Fruit fly (Drosophila melanogaster): ENCODE measurements around the gene VAChT.
A peak's percentile ranks its signal among the peaks of the same experiment; 100 is the strongest.

Gene VAChT

DNA sequence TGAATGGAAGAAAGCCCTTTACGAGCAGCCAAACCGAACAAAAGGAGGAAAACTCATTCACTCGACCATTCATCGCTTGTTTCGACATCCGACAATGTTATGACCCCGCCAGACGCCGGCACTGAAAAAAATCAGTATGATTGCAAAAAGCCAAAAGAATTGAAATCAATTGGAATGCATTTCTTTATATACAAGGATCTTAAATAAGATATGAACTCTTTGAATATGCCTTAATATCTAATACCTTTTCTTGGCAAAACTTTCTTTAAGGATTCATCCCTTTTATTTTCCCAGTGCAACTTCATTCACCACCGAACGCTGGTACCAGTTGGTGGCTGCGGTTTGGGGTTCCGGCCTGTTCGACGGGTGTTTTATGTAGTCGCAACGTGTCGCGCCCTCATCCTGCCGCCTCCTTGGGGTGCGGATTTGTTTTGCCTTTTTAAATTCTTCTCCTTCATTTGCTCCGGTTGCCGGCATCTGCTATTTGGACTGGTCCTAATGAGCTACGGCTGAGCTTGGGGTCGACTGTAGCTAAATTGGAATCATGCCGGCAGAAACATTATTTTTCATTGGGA, 14.6 kb downstream of the VAChT start (continued):
- peak; percentile 46 for TF ChIP-seq Vsx1 (GFP tag; optimal IDR thresholded peaks at IDR 0.05)
- TF ChIP-seq row (GFP tag; IDR thresholded peaks at IDR 0.05): peak; percentile 92
- TF ChIP-seq Dbx (GFP tag; IDR thresholded peaks at IDR 0.05): peak; percentile 88
- TF ChIP-seq Xbp1 (GFP tag; optimal IDR thresholded peaks at IDR 0.05): peak; percentile 85
- peak; percentile 87 for TF ChIP-seq CG12219 (GFP tag; optimal IDR thresholded peaks at IDR 0.05)
- TF ChIP-seq Ets65A (GFP tag): peak; percentile 93
- TF ChIP-seq pzg (GFP tag; optimal IDR thresholded peaks at IDR 0.05): peak; percentile 10
- peak; percentile 9 for TF ChIP-seq CG3995 (GFP tag; optimal IDR thresholded peaks at IDR 0.05)
- peak; percentile 88 for TF ChIP-seq HLH3B (GFP tag; IDR thresholded peaks at IDR 0.05)
- TF ChIP-seq ro (GFP tag; IDR thresholded peaks at IDR 0.05): peak; percentile 59; the same call in 1 of the 2 replicates
- no peak for TF ChIP-seq yki (optimal IDR thresholded peaks at IDR 0.05)
- TF ChIP-seq zfh2 (GFP tag; optimal IDR thresholded peaks at IDR 0.05): peak; percentile 78
- peak; percentile 66 for TF ChIP-seq CG31224 (GFP tag; IDR thresholded peaks at IDR 0.05)
- TF ChIP-seq CG11695 (GFP tag; IDR thresholded peaks at IDR 0.05): peak; percentile 81
- peak; percentile 96 for TF ChIP-seq sens (GFP tag)
- TF ChIP-seq mam (GFP tag; optimal IDR thresholded peaks at IDR 0.05): peak; percentile 88
- TF ChIP-seq HLH4C (GFP tag; IDR thresholded peaks at IDR 0.05; ENCODE audit: partially characterized antibody): no peak
- no peak for TF ChIP-seq CG3065 (GFP tag; optimal IDR thresholded peaks at IDR 0.05)
- TF ChIP-seq onecut (GFP tag; IDR thresholded peaks at IDR 0.05): peak; percentile 82
- TF ChIP-seq Antp (GFP tag; optimal IDR thresholded peaks at IDR 0.05): peak; percentile 81
- TF ChIP-seq ab (GFP tag; optimal IDR thresholded peaks at IDR 0.05): peak; percentile 8
- peak; percentile 93 for TF ChIP-seq PHDP (tag; optimal IDR thresholded peaks at IDR 0.05)
- TF ChIP-seq Lhr (GFP tag; optimal IDR thresholded peaks at IDR 0.05): peak; percentile 27
- peak; percentile 85 for TF ChIP-seq CrebB (tag; optimal IDR thresholded peaks at IDR 0.05)
- peak; percentile 88 for TF ChIP-seq org-1 (GFP tag; optimal IDR thresholded peaks at IDR 0.05)
- TF ChIP-seq CG6683 (GFP tag; optimal IDR thresholded peaks at IDR 0.05): peak; percentile 89
- peak; percentile 66; the same call in 1 of the 3 replicates for TF ChIP-seq Optix (GFP tag; IDR thresholded peaks at IDR 0.05)
- TF ChIP-seq MBD-R2 (GFP tag; IDR thresholded peaks at IDR 0.05): peak; percentile 60; the same call in 1 of the 2 replicates
- peak; percentile 91 for TF ChIP-seq Hey (tag; optimal IDR thresholded peaks at IDR 0.05)
- peak; percentile 66 for TF ChIP-seq tio (GFP tag; optimal IDR thresholded peaks at IDR 0.05)
- TF ChIP-seq GATAe (GFP tag; conservative IDR thresholded peaks at IDR 0.05): peak; percentile 38; the same call in 1 of the 2 replicates
- peak; percentile 70 for TF ChIP-seq disco-r (GFP tag; optimal IDR thresholded peaks at IDR 0.05)
- peak; percentile 87 for TF ChIP-seq dysf (GFP tag; IDR thresholded peaks at IDR 0.05)
- 0 out of 3 replicates have a peak, but pooled peaks have one; percentile 57 for TF ChIP-seq CG3726 (GFP tag; IDR thresholded peaks at IDR 0.05)
- TF ChIP-seq Hr78 (GFP tag; optimal IDR thresholded peaks at IDR 0.05): no peak
- peak in 1 of 2 experiments; percentile 79 for TF ChIP-seq Eip74EF (GFP tag; optimal IDR thresholded peaks at IDR 0.05)
- peak; percentile 90 for TF ChIP-seq CG18262 (tag; optimal IDR thresholded peaks at IDR 0.05)
- TF ChIP-seq CG10462 (GFP tag; optimal IDR thresholded peaks at IDR 0.05): peak; percentile 55
- TF ChIP-seq CG9727 (GFP tag; optimal IDR thresholded peaks at IDR 0.05): peak; percentile 82
- peak; percentile 83 for TF ChIP-seq CG16863 (GFP tag; optimal IDR thresholded peaks at IDR 0.05)
- peak; percentile 90 for TF ChIP-seq Fer3 (tag; optimal IDR thresholded peaks at IDR 0.05)
- peak; percentile 86 for TF ChIP-seq nmo (GFP tag; optimal IDR thresholded peaks at IDR 0.05)
- TF ChIP-seq CG4707 (GFP tag; optimal IDR thresholded peaks at IDR 0.05): peak; percentile 34
- peak; percentile 60; the same call in 1 of the 3 replicates for TF ChIP-seq gce (GFP tag; IDR thresholded peaks at IDR 0.05)
- no peak for TF ChIP-seq Dfd (GFP tag; optimal IDR thresholded peaks at IDR 0.05)
- TF ChIP-seq wdn (GFP tag; IDR thresholded peaks at IDR 0.05): peak; percentile 76
- TF ChIP-seq CG16815 (GFP tag; optimal IDR thresholded peaks at IDR 0.05): peak; percentile 81
- peak; percentile 79 for TF ChIP-seq Dip3 (GFP tag; optimal IDR thresholded peaks at IDR 0.05)
- TF ChIP-seq grn (GFP tag; optimal IDR thresholded peaks at IDR 0.05): peak; percentile 44
- peak; percentile 52 for TF ChIP-seq dmrt11E (tag; optimal IDR thresholded peaks at IDR 0.05)

All from whole organism, embryonic.